Fruit fly (Drosophila melanogaster): ENCODE results near the gene Eip75B.

The Eip75B gene

dm6 chr3L:17999406-18000101 lies 64.9 kb downstream of the Eip75B start (continued):
- TF ChIP-seq Hr83 (GFP tag; optimal IDR thresholded peaks at IDR 0.05; ENCODE audit: poor library complexity, severe bottlenecking) = peak; percentile 46

- TF ChIP-seq Abd-B (GFP tag; optimal IDR thresholded peaks at IDR 0.05) = no peak
- no peak for TF ChIP-seq brk (GFP tag; optimal IDR thresholded peaks at IDR 0.05)
- TF ChIP-seq Hr83 (GFP tag; optimal IDR thresholded peaks at IDR 0.05; ENCODE audit: poor library complexity, severe bottlenecking) = no peak
- TF ChIP-seq Sp1 (GFP tag; optimal IDR thresholded peaks at IDR 0.05) = no peak
- no peak for TF ChIP-seq Rel (GFP tag; optimal IDR thresholded peaks at IDR 0.05)
- TF ChIP-seq Rel (tag; optimal IDR thresholded peaks at IDR 0.05) = no peak
- no peak for TF ChIP-seq jim (GFP tag; optimal IDR thresholded peaks at IDR 0.05)
- TF ChIP-seq rgr (GFP tag; optimal IDR thresholded peaks at IDR 0.05) = no peak
- no peak for TF ChIP-seq CrebA (GFP tag; optimal IDR thresholded peaks at IDR 0.05; ENCODE audit: borderline replicate concordance)
- no peak for TF ChIP-seq Mio (GFP tag; optimal IDR thresholded peaks at IDR 0.05)
- TF ChIP-seq dmrt93B (GFP tag; optimal IDR thresholded peaks at IDR 0.05) = no peak
- TF ChIP-seq h (GFP tag; optimal IDR thresholded peaks at IDR 0.05) = no peak
- no peak for TF ChIP-seq br (GFP tag; optimal IDR thresholded peaks at IDR 0.05)
- no peak for TF ChIP-seq ey (GFP tag; optimal IDR thresholded peaks at IDR 0.05)
- TF ChIP-seq psq (GFP tag; optimal IDR thresholded peaks at IDR 0.05) = no peak
- TF ChIP-seq GATAd (GFP tag; optimal IDR thresholded peaks at IDR 0.05) = no peak
These were observed 67.0 kb downstream of the Eip75B start for dm6 chr3L:17997495-17997894.

dm6 chr3L:17996950-17997349 lies 67.5 kb downstream of the Eip75B start:
- TF ChIP-seq CG32264 (GFP tag; optimal IDR thresholded peaks at IDR 0.05) (no peak), rgr (GFP tag; optimal IDR thresholded peaks at IDR 0.05) (no peak), Rel (GFP tag; optimal IDR thresholded peaks at IDR 0.05) (no peak), Rel (tag; optimal IDR thresholded peaks at IDR 0.05) (peak; percentile 72), jim (GFP tag; optimal IDR thresholded peaks at IDR 0.05) (no peak), usp (GFP tag; optimal IDR thresholded peaks at IDR 0.05) (no peak)

dm6 chr3L:17995203-17996143 lies 69.0 kb downstream of the Eip75B start:
- TF ChIP-seq fru (GFP tag; optimal IDR thresholded peaks at IDR 0.05) = peak; percentile 19
- no peak for TF ChIP-seq Rel (GFP tag; optimal IDR thresholded peaks at IDR 0.05)
- TF ChIP-seq Rel (tag; optimal IDR thresholded peaks at IDR 0.05) = peak; percentile 31
- TF ChIP-seq lola (GFP tag; optimal IDR thresholded peaks at IDR 0.05) = no peak
- TF ChIP-seq GATAd (GFP tag; optimal IDR thresholded peaks at IDR 0.05) = no peak
- no peak for TF ChIP-seq Dfd (GFP tag; optimal IDR thresholded peaks at IDR 0.05)
- peak; percentile 23 for TF ChIP-seq tai (GFP tag; optimal IDR thresholded peaks at IDR 0.05)
- TF ChIP-seq CrebA (GFP tag; optimal IDR thresholded peaks at IDR 0.05; ENCODE audit: borderline replicate concordance) = no peak
- TF ChIP-seq CG9705 (GFP tag; optimal IDR thresholded peaks at IDR 0.05) = no peak
- TF ChIP-seq h (GFP tag; optimal IDR thresholded peaks at IDR 0.05) = peak; percentile 9
- no peak for TF ChIP-seq ey (GFP tag; optimal IDR thresholded peaks at IDR 0.05)

- TF ChIP-seq h (GFP tag; optimal IDR thresholded peaks at IDR 0.05) (peak; percentile 29), ey (GFP tag; optimal IDR thresholded peaks at IDR 0.05) (no peak), Rel (GFP tag; optimal IDR thresholded peaks at IDR 0.05) (no peak), Rel (tag; optimal IDR thresholded peaks at IDR 0.05) (peak; percentile 17), Myc (optimal IDR thresholded peaks at IDR 0.05) (no peak)
These were observed 69.8 kb downstream of the Eip75B start for dm6 chr3L:17994560-17995202.

dm6 chr3L:17993759-17994158 lies 70.7 kb downstream of the Eip75B start:
- no peak for TF ChIP-seq dmrt93B (GFP tag; optimal IDR thresholded peaks at IDR 0.05)
- no peak for TF ChIP-seq br (GFP tag; optimal IDR thresholded peaks at IDR 0.05)
- TF ChIP-seq OdsH (GFP tag; optimal IDR thresholded peaks at IDR 0.05) = no peak
- no peak for TF ChIP-seq ey (GFP tag; optimal IDR thresholded peaks at IDR 0.05)
- no peak for TF ChIP-seq Myc (optimal IDR thresholded peaks at IDR 0.05)
- TF ChIP-seq foxo (GFP tag; optimal IDR thresholded peaks at IDR 0.05) = no peak
- no peak for TF ChIP-seq sage (GFP tag; optimal IDR thresholded peaks at IDR 0.05)
